Fruit fly (Drosophila melanogaster) whole organism, embryonic: ENCODE measurements around the gene Dhdds.

Experiments used
- Ada2b ChIP-seq: fragments of 200-800 bp; sonication (Bioruptor generic); IDR thresholded peaks from 2 replicates; pipeline ENCODE4 v1.3.6; 2022; ENCODE audit warnings: missing biosample characterization, missing genetic modification characterization
- Aef1 ChIP-seq: fragments of 200-800 bp; sonication (Bioruptor generic); IDR thresholded peaks from 3 replicates; pipeline ENCODE4 v1.3.6; 2022; ENCODE audit warnings: missing biosample characterization, missing genetic modification characterization
- Asciz ChIP-seq: fragments of 200-800 bp; sonication (Bioruptor generic); optimal IDR thresholded peaks from 2 replicates; lab custom pipeline; 2017; ENCODE audit warnings: missing biosample characterization, mild to moderate bottlenecking, missing genetic modification characterization, missing genetic modification reagents
- Bdp1 ChIP-seq: fragments of 200-800 bp; sonication (Bioruptor generic); optimal IDR thresholded peaks from 3 replicates; lab custom pipeline; 2016; ENCODE audit warnings: missing biosample characterization, missing genetic modification characterization
- CG10274 ChIP-seq: fragments of 200-800 bp; sonication (Bioruptor generic); optimal IDR thresholded peaks from 3 replicates; lab custom pipeline; 2017; ENCODE audit warnings: missing biosample characterization, mild to moderate bottlenecking, missing genetic modification characterization
- CG10431 ChIP-seq: fragments of 200-800 bp; sonication (Bioruptor generic); optimal IDR thresholded peaks from 3 replicates; lab custom pipeline; 2018; ENCODE audit warnings: missing biosample characterization, mild to moderate bottlenecking, missing genetic modification characterization
- CG10565 ChIP-seq: fragments of 200-800 bp; sonication (Bioruptor generic); optimal IDR thresholded peaks from 3 replicates; lab custom pipeline; 2016; ENCODE audit warnings: missing biosample characterization, mild to moderate bottlenecking, missing genetic modification characterization
- CG11085 ChIP-seq: fragments of 200-800 bp; sonication (Bioruptor generic); IDR thresholded peaks from 2 replicates; pipeline ENCODE4 v1.3.6; 2022; ENCODE audit warnings: missing biosample characterization, missing genetic modification characterization
- CG11723 ChIP-seq: fragments of 200-800 bp; sonication (Bioruptor generic); optimal IDR thresholded peaks from 2 replicates; lab custom pipeline; 2017; ENCODE audit warnings: missing biosample characterization, mild to moderate bottlenecking, missing genetic modification characterization
- CG12071 ChIP-seq: fragments of 200-800 bp; sonication (Bioruptor generic); optimal IDR thresholded peaks from 3 replicates; lab custom pipeline; 2018; ENCODE audit warnings: missing biosample characterization, mild to moderate bottlenecking, missing genetic modification characterization
- CG14441 ChIP-seq: fragments of 200-800 bp; sonication (Bioruptor generic); IDR thresholded peaks from 2 replicates; pipeline ENCODE4 v1.3.6; 2022; ENCODE audit warnings: missing biosample characterization, missing genetic modification characterization
- CG15479 ChIP-seq: fragments of 200-800 bp; sonication (Bioruptor generic); optimal IDR thresholded peaks from 3 replicates; lab custom pipeline; 2019; ENCODE audit warnings: missing biosample characterization, mild to moderate bottlenecking, missing genetic modification characterization, moderate library complexity
- CG17568 ChIP-seq: fragments of 200-800 bp; sonication (Bioruptor generic); optimal IDR thresholded peaks from 2 replicates; lab custom pipeline; 2018; ENCODE audit warnings: missing biosample characterization, mild to moderate bottlenecking, missing genetic modification characterization, moderate library complexity
- CG18619 ChIP-seq: fragments of 200-800 bp; sonication (Bioruptor generic); optimal IDR thresholded peaks from 3 replicates; lab custom pipeline; 2017; ENCODE audit warnings: missing biosample characterization, mild to moderate bottlenecking, missing genetic modification characterization
- CG2116 ChIP-seq: fragments of 200-800 bp; sonication (Bioruptor generic); optimal IDR thresholded peaks from 3 replicates; lab custom pipeline; 2018; ENCODE audit warnings: missing biosample characterization, mild to moderate bottlenecking, missing genetic modification characterization
- CG3726 ChIP-seq: fragments of 200-800 bp; sonication (Bioruptor generic); IDR thresholded peaks from 3 replicates; pipeline ENCODE4, ENCODE4 v1.3.6; 2022; ENCODE audit warnings: missing biosample characterization, missing genetic modification characterization
- CG3847 ChIP-seq: fragments of 200-800 bp; sonication (Bioruptor generic); IDR thresholded peaks from 2 replicates; pipeline ENCODE4 v1.3.6; 2022; ENCODE audit warnings: missing biosample characterization, missing genetic modification characterization
- CG5953 ChIP-seq: fragments of 200-800 bp; sonication (Bioruptor generic); IDR thresholded peaks from 2 replicates; pipeline ENCODE4 v1.3.6; 2022; ENCODE audit warnings: missing biosample characterization, missing genetic modification characterization
- CG6791 ChIP-seq: fragments of 200-800 bp; sonication (Bioruptor generic); IDR thresholded peaks from 3 replicates; pipeline ENCODE4 v1.3.6; 2022; ENCODE audit warnings: missing biosample characterization, missing genetic modification characterization; ENCODE audit not compliant: partially characterized antibody
- CG9609 ChIP-seq: fragments of 200-800 bp; sonication (Bioruptor generic); optimal IDR thresholded peaks from 3 replicates; lab custom pipeline; 2016; ENCODE audit warnings: missing biosample characterization, missing genetic modification characterization
- CG9727 ChIP-seq: fragments of 200-800 bp; sonication (Bioruptor generic); optimal IDR thresholded peaks from 3 replicates; lab custom pipeline; 2017; ENCODE audit warnings: missing biosample characterization, mild to moderate bottlenecking, missing genetic modification characterization
- Chrac-16 ChIP-seq: fragments of 200-800 bp; sonication (Bioruptor generic); optimal IDR thresholded peaks from 3 replicates; lab custom pipeline; 2016; ENCODE audit warnings: missing biosample characterization, missing genetic modification characterization
- CrebB ChIP-seq: fragments of 200-800 bp; sonication (Bioruptor generic); optimal IDR thresholded peaks from 3 replicates; lab custom pipeline; 2018; ENCODE audit warnings: missing biosample characterization, mild to moderate bottlenecking, missing genetic modification characterization
- Elba2 ChIP-seq: fragments of 200-800 bp; sonication (Bioruptor generic); optimal IDR thresholded peaks from 3 replicates; lab custom pipeline; 2016; ENCODE audit warnings: missing biosample characterization, missing genetic modification characterization
- Ets65A ChIP-seq: fragments of 200-800 bp; sonication (Bioruptor generic); peaks from one replicate; lab custom pipeline; 2016; ENCODE audit warnings: missing biosample characterization, missing genetic modification characterization
- Fer2 ChIP-seq: fragments of 200-800 bp; sonication (Bioruptor generic); optimal IDR thresholded peaks from 2 replicates; lab custom pipeline; 2018; ENCODE audit warnings: missing biosample characterization, mild to moderate bottlenecking, missing genetic modification characterization, moderate library complexity
- HHEX ChIP-seq: fragments of 200-800 bp; sonication (Bioruptor generic); optimal IDR thresholded peaks from 3 replicates; lab custom pipeline; 2017; ENCODE audit warnings: missing biosample characterization, mild to moderate bottlenecking, missing genetic modification characterization, missing genetic modification reagents
- HmgD ChIP-seq: fragments of 200-800 bp; sonication (Bioruptor generic); optimal IDR thresholded peaks from 3 replicates; lab custom pipeline; 2016; ENCODE audit warnings: missing biosample characterization, missing genetic modification characterization
- NfI ChIP-seq: fragments of 200-800 bp; sonication (Bioruptor generic); optimal IDR thresholded peaks from 3 replicates; lab custom pipeline; 2018; ENCODE audit warnings: missing biosample characterization, mild to moderate bottlenecking, missing genetic modification characterization, moderate library complexity
- Opbp ChIP-seq: fragments of 200-800 bp; sonication (Bioruptor generic); IDR thresholded peaks from 3 replicates; pipeline ENCODE4 v1.3.6; 2022; ENCODE audit warnings: missing biosample characterization, missing genetic modification characterization; ENCODE audit not compliant: partially characterized antibody
- Pdp1 ChIP-seq, 2 experiments: fragments of 200-800 bp; sonication (Bioruptor generic); optimal IDR thresholded peaks; 3 replicates each; lab custom pipeline; 2016; ENCODE audit warnings: missing biosample characterization in 2 of 2, missing genetic modification characterization in 2 of 2, mild to moderate bottlenecking in 1 of 2, moderate library complexity in 1 of 2
- Sin3A ChIP-seq: fragments of >200 bp; optimal IDR thresholded peaks from 2 replicates; lab custom pipeline; 2018
- Xrp1 ChIP-seq: fragments of 200-800 bp; sonication (Bioruptor generic); IDR thresholded peaks from 2 replicates; pipeline ENCODE4 v1.3.6; 2022; ENCODE audit warnings: missing biosample characterization, missing genetic modification characterization
- corto ChIP-seq: fragments of 200-800 bp; sonication (Bioruptor generic); optimal IDR thresholded peaks from 2 replicates; lab custom pipeline; 2016; ENCODE audit warnings: missing biosample characterization, mild to moderate bottlenecking, missing genetic modification characterization, moderate library complexity
- dmrt11E ChIP-seq: fragments of 200-800 bp; sonication (Bioruptor generic); optimal IDR thresholded peaks from 3 replicates; lab custom pipeline; 2018; ENCODE audit warnings: missing biosample characterization, mild to moderate bottlenecking, missing genetic modification characterization, moderate library complexity
- fd64A ChIP-seq: fragments of 200-800 bp; sonication (Bioruptor generic); optimal IDR thresholded peaks from 3 replicates; lab custom pipeline; 2018; ENCODE audit warnings: missing biosample characterization, mild to moderate bottlenecking, missing genetic modification characterization
- gce ChIP-seq: fragments of 200-800 bp; sonication (Bioruptor generic); IDR thresholded peaks from 3 replicates; pipeline ENCODE4 v1.3.6; 2022; ENCODE audit warnings: missing biosample characterization, missing genetic modification characterization
- inv ChIP-seq: fragments of 200-800 bp; sonication (Bioruptor generic); IDR thresholded peaks from 2 replicates; pipeline ENCODE4 v1.3.6; 2022; ENCODE audit warnings: missing biosample characterization, missing genetic modification characterization; ENCODE audit not compliant: partially characterized antibody
- jigr1 ChIP-seq: fragments of 200-800 bp; sonication (Bioruptor generic); IDR thresholded peaks from 3 replicates; pipeline ENCODE4 v1.3.6; 2022; ENCODE audit warnings: missing biosample characterization, missing genetic modification characterization
- jumu ChIP-seq: fragments of 200-800 bp; sonication (Bioruptor generic); optimal IDR thresholded peaks from 3 replicates; lab custom pipeline; 2016; ENCODE audit warnings: missing biosample characterization, missing genetic modification characterization
- kay ChIP-seq: fragments of 200-800 bp; sonication (Bioruptor generic); optimal IDR thresholded peaks from 2 replicates; lab custom pipeline; 2016; ENCODE audit warnings: missing biosample characterization, missing genetic modification characterization
- lab ChIP-seq: fragments of 200-800 bp; sonication (Bioruptor generic); optimal IDR thresholded peaks from 3 replicates; lab custom pipeline; 2017; ENCODE audit warnings: missing biosample characterization, missing genetic modification characterization, mild to moderate bottlenecking, moderate library complexity, missing genetic modification reagents
- mam ChIP-seq: fragments of 200-800 bp; sonication (Bioruptor generic); optimal IDR thresholded peaks from 3 replicates; lab custom pipeline; 2016; ENCODE audit warnings: missing biosample characterization, missing genetic modification characterization
- pb ChIP-seq: fragments of 200-800 bp; sonication (Bioruptor generic); optimal IDR thresholded peaks from 3 replicates; lab custom pipeline; 2016; ENCODE audit warnings: missing biosample characterization, missing genetic modification characterization
- phol ChIP-seq: fragments of 200-800 bp; sonication (Bioruptor generic); optimal IDR thresholded peaks from 3 replicates; lab custom pipeline; 2018; ENCODE audit warnings: missing biosample characterization, mild to moderate bottlenecking, missing genetic modification characterization, moderate library complexity
- pum ChIP-seq: fragments of 200-800 bp; sonication (Bioruptor generic); optimal IDR thresholded peaks from 2 replicates; lab custom pipeline; 2016; ENCODE audit warnings: missing biosample characterization, missing genetic modification characterization
- sd ChIP-seq: fragments of 200-800 bp; sonication (Bioruptor generic); optimal IDR thresholded peaks from 3 replicates; lab custom pipeline; 2018; ENCODE audit warnings: missing biosample characterization, mild to moderate bottlenecking, missing genetic modification characterization, moderate library complexity
- sima ChIP-seq: fragments of 200-800 bp; sonication (Bioruptor generic); optimal IDR thresholded peaks from 2 replicates; lab custom pipeline; 2016; ENCODE audit warnings: missing biosample characterization, missing genetic modification characterization
- stwl ChIP-seq: fragments of 200-800 bp; sonication (Bioruptor generic); optimal IDR thresholded peaks from 3 replicates; lab custom pipeline; 2018; ENCODE audit warnings: missing biosample characterization, mild to moderate bottlenecking, missing genetic modification characterization, moderate library complexity
- tgo ChIP-seq: fragments of 200-800 bp; sonication (Bioruptor generic); IDR thresholded peaks from 3 replicates; pipeline ENCODE4 v1.3.6; 2022; ENCODE audit warnings: missing biosample characterization, missing genetic modification characterization
- tin ChIP-seq: fragments of 200-800 bp; sonication (Bioruptor generic); optimal IDR thresholded peaks from 3 replicates; lab custom pipeline; 2016; ENCODE audit warnings: missing biosample characterization, missing genetic modification characterization

The Dhdds gene

dm6 chrX:7968215-7968799 is 35.2 kb upstream of the Dhdds start, which contains the start of gene sws (continued):
- TF ChIP-seq HmgD (GFP tag; lab: Kevin White, UChicago), result no peak
- TF ChIP-seq jumu (GFP tag; lab: Kevin White, UChicago), result no peak
- no peak for TF ChIP-seq sima
- TF ChIP-seq Aef1 (GFP tag; lab: Robert Waterston, UW), result no peak
- no peak for TF ChIP-seq CG11085
- TF ChIP-seq CG10274 (GFP tag; lab: Kevin White, UChicago), result no peak
- TF ChIP-seq CG5953 (GFP tag; lab: Robert Waterston, UW), result no peak
- TF ChIP-seq CrebB (tag; lab: Kevin White, UChicago), result no peak
- TF ChIP-seq fd64A, result no peak
- no peak for TF ChIP-seq tgo (GFP tag; lab: Robert Waterston, UW)
- TF ChIP-seq NfI (GFP tag; lab: Kevin White, UChicago), result peak; percentile 19
- TF ChIP-seq CG9727 (GFP tag; lab: Kevin White, UChicago), result peak; percentile 57
- no peak for TF ChIP-seq CG15479 (GFP tag; lab: Kevin White, UChicago)
- no peak for TF ChIP-seq CG11723 (GFP tag; lab: Kevin White, UChicago)
- TF ChIP-seq Ets65A, result peak; percentile 62
- peak; percentile 29 for TF ChIP-seq CG18619
- TF ChIP-seq CG17568 (GFP tag; lab: Kevin White, UChicago), result no peak
- no peak; the same call in 1 of the 2 replicates for TF ChIP-seq Xrp1 (GFP tag; lab: Robert Waterston, UW)
- TF ChIP-seq tin (GFP tag; lab: Kevin White, UChicago), result peak; percentile 19
- peak; percentile 52; the same call in 2 of the 3 replicates for TF ChIP-seq Opbp (GFP tag; lab: Robert Waterston, UW)
- peak; percentile 28 for TF ChIP-seq stwl (tag; lab: Kevin White, UChicago)
- TF ChIP-seq sd (tag; lab: Kevin White, UChicago), result no peak
- TF ChIP-seq CG10565 (GFP tag; lab: Kevin White, UChicago), result no peak
- TF ChIP-seq Ada2b (GFP tag; lab: Robert Waterston, UW), result no peak; the same call in 1 of the 2 replicates
- TF ChIP-seq HHEX (GFP tag; lab: Kevin White, UChicago), result peak; percentile 38
- no peak for TF ChIP-seq gce
- TF ChIP-seq Elba2 (GFP tag; lab: Kevin White, UChicago), result no peak
- TF ChIP-seq Fer2, result peak; percentile 19
- TF ChIP-seq kay (GFP tag; lab: Kevin White, UChicago), result no peak
- peak; percentile 63 for TF ChIP-seq lab
- peak; percentile 4 for TF ChIP-seq CG10431 (GFP tag; lab: Kevin White, UChicago)
- TF ChIP-seq Asciz (GFP tag; lab: Kevin White, UChicago), result no peak
- TF ChIP-seq dmrt11E (tag; lab: Kevin White, UChicago), result peak; percentile 27
- TF ChIP-seq Pdp1 (GFP tag; optimal IDR thresholded peaks at IDR 0.05; lab: Kevin White, UChicago), result no peak
- TF ChIP-seq inv (GFP tag; lab: Robert Waterston, UW), result peak; percentile 59
- TF ChIP-seq CG12071 (GFP tag; lab: Kevin White, UChicago), result no peak
- TF ChIP-seq pum, result no peak
- TF ChIP-seq CG6791 (GFP tag; lab: Robert Waterston, UW), result peak; percentile 75; the same call in 2 of the 3 replicates
- TF ChIP-seq Chrac-16 (GFP tag; lab: Kevin White, UChicago), result peak; percentile 28
- peak; percentile 96 for TF ChIP-seq CG2116 (GFP tag; lab: Kevin White, UChicago)
- no peak for TF ChIP-seq Sin3A
- TF ChIP-seq corto (GFP tag; lab: Kevin White, UChicago), result no peak
- TF ChIP-seq CG14441 (GFP tag; lab: Robert Waterston, UW), result no peak
- TF ChIP-seq pb (GFP tag; lab: Kevin White, UChicago), result no peak
- peak; percentile 59 for TF ChIP-seq phol (tag; lab: Kevin White, UChicago)
- TF ChIP-seq jigr1 (GFP tag; lab: Robert Waterston, UW), result no peak
- no peak; the same call in 1 of the 2 replicates for TF ChIP-seq CG3847
- no peak for TF ChIP-seq Bdp1 (GFP tag; lab: Kevin White, UChicago)
- no peak for TF ChIP-seq mam (GFP tag; lab: Kevin White, UChicago)
- TF ChIP-seq CG9609, result no peak
- no peak for TF ChIP-seq CG3726 (GFP tag; lab: Robert Waterston, UW)
